Fruit fly (Drosophila melanogaster): Measurements from ENCODE around the gene CG4119.

DNA sequence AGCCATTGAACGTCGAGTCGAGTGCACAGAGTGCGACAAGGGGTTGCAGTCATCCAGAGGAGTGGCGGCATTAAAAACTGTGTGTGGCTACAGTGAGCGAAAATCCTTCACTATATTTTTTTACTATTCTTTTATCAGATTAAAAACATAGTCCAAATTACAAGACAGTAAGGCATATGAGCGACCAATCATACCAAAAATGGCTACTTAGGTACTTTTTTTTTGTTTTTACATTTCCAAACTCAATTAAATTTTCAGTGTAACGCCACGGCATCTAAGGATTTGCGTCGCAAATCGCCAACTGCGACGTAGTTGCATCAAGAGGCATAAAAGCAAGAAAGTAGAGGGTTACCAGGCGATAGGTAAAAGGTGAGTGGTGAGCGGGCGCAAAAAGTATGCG lies 26.8 kb upstream of the CG4119 start:
- TF ChIP-seq phol (tag; optimal IDR thresholded peaks at IDR 0.05) (peak; percentile 62), wdn (GFP tag; IDR thresholded peaks at IDR 0.05) (no peak)

Data from whole organism, embryonic.